Fruit fly (Drosophila melanogaster): ENCODE measurements around the gene CG10654.

CG10654 gene

dm6 chr3L:12456916-12457662 is 50.6 kb downstream of the CG10654 start (continued):
- peak in 1 of 2 experiments; percentile 74 for TF ChIP-seq Hr78 (GFP tag; optimal IDR thresholded peaks at IDR 0.05)
- TF ChIP-seq gfzf (GFP tag; optimal IDR thresholded peaks at IDR 0.05): no peak
- peak; percentile 28; the same call in 2 of the 3 replicates for TF ChIP-seq Aef1 (GFP tag; IDR thresholded peaks at IDR 0.05)
- no peak for TF ChIP-seq CG2199 (GFP tag; IDR thresholded peaks at IDR 0.05)
- TF ChIP-seq Hmr (GFP tag; optimal IDR thresholded peaks at IDR 0.05): peak; percentile 23
- TF ChIP-seq ems (GFP tag; optimal IDR thresholded peaks at IDR 0.05): no peak
- TF ChIP-seq Oaz (GFP tag; IDR thresholded peaks at IDR 0.05): no peak
- TF ChIP-seq klu (GFP tag; IDR thresholded peaks at IDR 0.05): peak; percentile 21; the same call in 1 of the 2 replicates
- TF ChIP-seq CG34224 (GFP tag; IDR thresholded peaks at IDR 0.05; ENCODE audit: partially characterized antibody): no peak
- peak; percentile 24; the same call in 1 of the 3 replicates for TF ChIP-seq ase (GFP tag; IDR thresholded peaks at IDR 0.05)
- TF ChIP-seq B-H2 (GFP tag; optimal IDR thresholded peaks at IDR 0.05): no peak
- TF ChIP-seq CG7271 (tag; optimal IDR thresholded peaks at IDR 0.05): peak; percentile 59
- no peak for TF ChIP-seq CG11696 (GFP tag; IDR thresholded peaks at IDR 0.05)
- TF ChIP-seq CTCF (GFP tag; optimal IDR thresholded peaks at IDR 0.05): no peak
- no peak for TF ChIP-seq NFAT (GFP tag; IDR thresholded peaks at IDR 0.05)
- no peak for TF ChIP-seq cad (GFP tag; optimal IDR thresholded peaks at IDR 0.05)
- no peak for TF ChIP-seq emc (GFP tag; optimal IDR thresholded peaks at IDR 0.05)
- TF ChIP-seq CG10543 (GFP tag; optimal IDR thresholded peaks at IDR 0.05): no peak
- no peak for TF ChIP-seq Dip2 (GFP tag; IDR thresholded peaks at IDR 0.05)
- no peak for TF ChIP-seq Fer1 (GFP tag; optimal IDR thresholded peaks at IDR 0.05)
- no peak for TF ChIP-seq zfh2 (GFP tag; optimal IDR thresholded peaks at IDR 0.05)
- peak; percentile 70 for TF ChIP-seq CG2875 (GFP tag; optimal IDR thresholded peaks at IDR 0.05)
- peak; percentile 59; the same call in 1 of the 2 replicates for TF ChIP-seq ara (GFP tag; IDR thresholded peaks at IDR 0.05)
- TF ChIP-seq H15 (GFP tag; IDR thresholded peaks at IDR 0.05): no peak
- peak; percentile 89 for TF ChIP-seq CG13424 (tag; optimal IDR thresholded peaks at IDR 0.05)
- TF ChIP-seq gcm (GFP tag; optimal IDR thresholded peaks at IDR 0.05): peak; percentile 87
- peak; percentile 41; the same call in 1 of the 2 replicates for TF ChIP-seq esg (GFP tag; conservative IDR thresholded peaks at IDR 0.05)
- no peak for TF ChIP-seq Hr39 (optimal IDR thresholded peaks at IDR 0.05)
- peak; percentile 14 for TF ChIP-seq Atf3 (GFP tag; optimal IDR thresholded peaks at IDR 0.05)
- no peak for TF ChIP-seq YL-1 (GFP tag; optimal IDR thresholded peaks at IDR 0.05)
- peak; percentile 85 for TF ChIP-seq tio (GFP tag; optimal IDR thresholded peaks at IDR 0.05)
- TF ChIP-seq rib (GFP tag; IDR thresholded peaks at IDR 0.05): no peak
- peak; percentile 56 for TF ChIP-seq trh (GFP tag; optimal IDR thresholded peaks at IDR 0.05)
- TF ChIP-seq CG32532 (GFP tag; IDR thresholded peaks at IDR 0.05): peak; percentile 20; the same call in 1 of the 2 replicates
- TF ChIP-seq MTF-1 (GFP tag; optimal IDR thresholded peaks at IDR 0.05; ENCODE audit: borderline replicate concordance): peak; percentile 46
- TF ChIP-seq CG30403 (GFP tag; optimal IDR thresholded peaks at IDR 0.05): peak; percentile 86
- peak in 1 of 2 experiments; percentile 17 for TF ChIP-seq crp (GFP tag; optimal IDR thresholded peaks at IDR 0.05)
- no peak for TF ChIP-seq CG7928 (GFP tag; optimal IDR thresholded peaks at IDR 0.05)
- peak; percentile 94 for TF ChIP-seq CG2712 (tag; optimal IDR thresholded peaks at IDR 0.05)
- TF ChIP-seq CrebB (tag; optimal IDR thresholded peaks at IDR 0.05): peak; percentile 10
- no peak for TF ChIP-seq pho (GFP tag; optimal IDR thresholded peaks at IDR 0.05)
- no peak for TF ChIP-seq Dad (GFP tag; optimal IDR thresholded peaks at IDR 0.05)
- TF ChIP-seq twi (tag; optimal IDR thresholded peaks at IDR 0.05): peak; percentile 74
- 0 out of 2 replicates have a peak, but pooled peaks have one; percentile 33 for TF ChIP-seq peb (GFP tag; IDR thresholded peaks at IDR 0.05)
- no peak for TF ChIP-seq Antp (GFP tag; optimal IDR thresholded peaks at IDR 0.05)
- TF ChIP-seq onecut (GFP tag; IDR thresholded peaks at IDR 0.05): peak; percentile 36; the same call in 1 of the 2 replicates
- peak in 1 of 2 experiments; percentile 8 for TF ChIP-seq tll (GFP tag; optimal IDR thresholded peaks at IDR 0.05)
- peak; percentile 40 for TF ChIP-seq Nf-YC (tag; optimal IDR thresholded peaks at IDR 0.05)
- TF ChIP-seq ro (GFP tag; IDR thresholded peaks at IDR 0.05): no peak
- TF ChIP-seq otp (GFP tag; IDR thresholded peaks at IDR 0.05): 0 out of 3 replicates have a peak, but pooled peaks have one; percentile 37
